Fruit fly (Drosophila melanogaster): ENCODE results near the gene Tspo.
A peak's percentile ranks its signal among the peaks of the same experiment; 100 is the strongest.

Tspo gene

dm6 chr2L:542338-542967 lies 17.0 kb upstream of the Tspo start, which contains the start of gene lwr:
Gene lwr (minus strand): TSS chr2L:542580.
- TF ChIP-seq NfI (GFP tag; optimal IDR thresholded peaks at IDR 0.05) (no peak), CG30020 (tag; optimal IDR thresholded peaks at IDR 0.05) (peak; percentile 38), CG16813 (GFP tag; IDR thresholded peaks at IDR 0.05; ENCODE audit: partially characterized antibody) (peak; percentile 57; the same call in 2 of the 3 replicates), CG14860 (GFP tag; IDR thresholded peaks at IDR 0.05; ENCODE audit: partially characterized antibody) (no peak; the same call in 2 of the 3 replicates), emc (GFP tag; optimal IDR thresholded peaks at IDR 0.05) (no peak), Deaf1 (tag; optimal IDR thresholded peaks at IDR 0.05) (no peak), CG9797 (GFP tag; optimal IDR thresholded peaks at IDR 0.05) (peak; percentile 89), CG12659 (GFP tag; optimal IDR thresholded peaks at IDR 0.05) (peak; percentile 50), disco-r (GFP tag; optimal IDR thresholded peaks at IDR 0.05) (no peak), corto (GFP tag; optimal IDR thresholded peaks at IDR 0.05) (no peak), Sin3A (optimal IDR thresholded peaks at IDR 0.05) (peak; percentile 61), sens (GFP tag) (peak; percentile 65), ro (GFP tag; IDR thresholded peaks at IDR 0.05) (no peak), Kr (GFP tag; optimal IDR thresholded peaks at IDR 0.05) (no peak), CG17186 (GFP tag; optimal IDR thresholded peaks at IDR 0.05) (peak; percentile 2), CHES-1-like (GFP tag; optimal IDR thresholded peaks at IDR 0.05) (peak; percentile 18), YL-1 (GFP tag; optimal IDR thresholded peaks at IDR 0.05) (peak; percentile 83), Scr (GFP tag; IDR thresholded peaks at IDR 0.05; ENCODE audit: partially characterized antibody) (peak; percentile 57), phol (tag; optimal IDR thresholded peaks at IDR 0.05) (peak; percentile 40), CG14710 (tag; optimal IDR thresholded peaks at IDR 0.05) (peak; percentile 38), vfl (GFP tag; optimal IDR thresholded peaks at IDR 0.05) (no peak), Fer2 (tag; optimal IDR thresholded peaks at IDR 0.05) (no peak), ham (GFP tag; IDR thresholded peaks at IDR 0.05) (no peak), CG10274 (GFP tag; optimal IDR thresholded peaks at IDR 0.05) (no peak), CG14441 (GFP tag; IDR thresholded peaks at IDR 0.05) (no peak), yki (optimal IDR thresholded peaks at IDR 0.05) (no peak), Lhr (GFP tag; optimal IDR thresholded peaks at IDR 0.05) (peak; percentile 50), inv (GFP tag; IDR thresholded peaks at IDR 0.05; ENCODE audit: partially characterized antibody) (peak; percentile 40; the same call in 1 of the 2 replicates), HmgZ (tag; optimal IDR thresholded peaks at IDR 0.05) (peak; percentile 40), CrebB (tag; optimal IDR thresholded peaks at IDR 0.05) (no peak), amos (GFP tag; IDR thresholded peaks at IDR 0.05; ENCODE audit: partially characterized antibody) (peak; percentile 64), CG7963 (GFP tag; IDR thresholded peaks at IDR 0.05; ENCODE audit: partially characterized antibody) (no peak), Gsc (GFP tag; IDR thresholded peaks at IDR 0.05) (no peak), gcm2 (GFP tag; optimal IDR thresholded peaks at IDR 0.05) (no peak), pita (GFP tag; optimal IDR thresholded peaks at IDR 0.05) (no peak), CG12104 (GFP tag; optimal IDR thresholded peaks at IDR 0.05) (no peak), MBD-R2 (GFP tag; IDR thresholded peaks at IDR 0.05) (peak; percentile 62), CG33213 (GFP tag; optimal IDR thresholded peaks at IDR 0.05) (peak; percentile 2), Stat92E (GFP tag; optimal IDR thresholded peaks at IDR 0.05) (peak in 1 of 3 experiments; percentile 32), row (GFP tag; IDR thresholded peaks at IDR 0.05) (peak; percentile 58), CG11504 (tag; optimal IDR thresholded peaks at IDR 0.05) (no peak), pnt (GFP tag; optimal IDR thresholded peaks at IDR 0.05) (no peak), dimm (GFP tag; IDR thresholded peaks at IDR 0.05) (no peak), Med (GFP tag) (peak; percentile 59), Dp (GFP tag; optimal IDR thresholded peaks at IDR 0.05) (peak; percentile 67), nerfin-1 (tag; optimal IDR thresholded peaks at IDR 0.05) (peak; percentile 59), CG6654 (GFP tag; optimal IDR thresholded peaks at IDR 0.05) (no peak), knrl (GFP tag; IDR thresholded peaks at IDR 0.05; ENCODE audit: partially characterized antibody) (peak; percentile 56; the same call in 2 of the 3 replicates), CG4617 (GFP tag; optimal IDR thresholded peaks at IDR 0.05; ENCODE audit: borderline replicate concordance) (peak; percentile 90)
